Worm (Caenorhabditis elegans): ENCODE measurements around the gene F10C2.5.

Gene F10C2.5

DNA sequence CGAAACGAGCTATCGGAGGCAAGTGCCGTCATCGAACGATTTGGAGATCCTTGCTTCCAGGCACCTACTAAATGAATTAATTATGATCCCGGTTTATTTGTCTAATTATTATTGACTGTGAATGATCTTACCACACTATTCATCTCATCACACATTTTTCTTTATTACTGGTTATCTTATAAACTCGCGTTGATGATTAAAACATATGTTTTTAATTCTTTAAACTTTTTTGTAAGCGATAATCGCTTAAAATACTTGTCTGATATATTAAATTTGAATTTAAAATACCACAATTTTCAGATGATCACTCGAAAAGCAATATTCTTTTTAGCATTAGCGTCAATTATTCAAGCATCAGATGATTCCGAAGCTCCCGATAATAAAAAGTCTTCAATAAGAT, at the start of gene F10C2.5:
TSS of gene F10C2.5 (plus strand) at position 301 of the 400 bp plus-strand sequence.
- no peak for TF ChIP-seq ham-2 (GFP tag; optimal IDR thresholded peaks at IDR 0.05)
- no peak for TF ChIP-seq elt-1 (tag; optimal IDR thresholded peaks at IDR 0.05; ENCODE audit: borderline replicate concordance, insufficient read depth)
- TF ChIP-seq ceh-43 (GFP tag; optimal IDR thresholded peaks at IDR 0.05) = no peak
- TF ChIP-seq unc-39 (tag; optimal IDR thresholded peaks at IDR 0.05) = no peak
- TF ChIP-seq tbx-8 (GFP tag; optimal IDR thresholded peaks at IDR 0.05) = no peak
- TF ChIP-seq unc-120 (tag; optimal IDR thresholded peaks at IDR 0.05; ENCODE audit: poor library complexity, severe bottlenecking) = no peak
- no peak for TF ChIP-seq nhr-76 (tag; optimal IDR thresholded peaks at IDR 0.05)
- no peak for TF ChIP-seq blmp-1 (tag; optimal IDR thresholded peaks at IDR 0.05)

ce11 chrV:11995862-11996261, 49.4 kb upstream of the F10C2.5 start, which contains the start of gene C52E4.12:
TSS of gene C52E4.12 (plus strand) at chrV:11996162.
- TF ChIP-seq lin-32 (GFP tag; optimal IDR thresholded peaks at IDR 0.05) = no peak
- TF ChIP-seq nhr-237 (tag; optimal IDR thresholded peaks at IDR 0.05) = no peak
- TF ChIP-seq lin-13 (tag; optimal IDR thresholded peaks at IDR 0.05) = no peak
- no peak for TF ChIP-seq snpc-4 (tag; optimal IDR thresholded peaks at IDR 0.05)
- TF ChIP-seq hlh-1 (tag; optimal IDR thresholded peaks at IDR 0.05) = no peak
- TF ChIP-seq mep-1 (tag; optimal IDR thresholded peaks at IDR 0.05) = no peak
- TF ChIP-seq drap-1 (GFP tag; optimal IDR thresholded peaks at IDR 0.05) = no peak
- TF ChIP-seq zip-8 (tag; optimal IDR thresholded peaks at IDR 0.05) = no peak
- no peak for TF ChIP-seq nhr-28 (tag; optimal IDR thresholded peaks at IDR 0.05)
- TF ChIP-seq flh-1 (GFP tag; optimal IDR thresholded peaks at IDR 0.05) = no peak
- TF ChIP-seq ceh-43 (GFP tag; optimal IDR thresholded peaks at IDR 0.05) = no peak
- TF ChIP-seq ceh-83 (GFP tag; optimal IDR thresholded peaks at IDR 0.05) = no peak
- no peak for TF ChIP-seq blmp-1 (tag; optimal IDR thresholded peaks at IDR 0.05)
- TF ChIP-seq mab-5 (tag; optimal IDR thresholded peaks at IDR 0.05) = no peak
- TF ChIP-seq ztf-11 (tag; optimal IDR thresholded peaks at IDR 0.05) = no peak

- TF ChIP-seq tbx-8 (GFP tag; optimal IDR thresholded peaks at IDR 0.05) = no peak
- no peak for TF ChIP-seq M03D4.4 (tag; optimal IDR thresholded peaks at IDR 0.05)
- no peak for TF ChIP-seq blmp-1 (tag; optimal IDR thresholded peaks at IDR 0.05)
- no peak for TF ChIP-seq sptf-1 (tag; optimal IDR thresholded peaks at IDR 0.05)
- no peak for TF ChIP-seq mep-1 (tag; optimal IDR thresholded peaks at IDR 0.05)
- TF ChIP-seq elt-1 (tag; optimal IDR thresholded peaks at IDR 0.05; ENCODE audit: borderline replicate concordance, insufficient read depth) = no peak
- no peak for TF ChIP-seq elt-3 (tag; optimal IDR thresholded peaks at IDR 0.05)
- no peak for TF ChIP-seq lin-13 (tag; optimal IDR thresholded peaks at IDR 0.05)
- TF ChIP-seq ceh-43 (GFP tag; optimal IDR thresholded peaks at IDR 0.05) = no peak
- no peak for TF ChIP-seq bed-3 (GFP tag; optimal IDR thresholded peaks at IDR 0.05)
- no peak for TF ChIP-seq snpc-4 (tag; optimal IDR thresholded peaks at IDR 0.05)
- TF ChIP-seq ham-2 (GFP tag; optimal IDR thresholded peaks at IDR 0.05) = no peak
- no peak for TF ChIP-seq zip-8 (tag; optimal IDR thresholded peaks at IDR 0.05)
- TF ChIP-seq unc-62 (GFP tag; optimal IDR thresholded peaks at IDR 0.05) = no peak
- TF ChIP-seq lsy-2 (tag; optimal IDR thresholded peaks at IDR 0.05) = no peak
- no peak for TF ChIP-seq nhr-2 (tag; optimal IDR thresholded peaks at IDR 0.05)
These were observed 47.8 kb upstream of the F10C2.5 start for ce11 chrV:11997403-11997802.

DNA sequence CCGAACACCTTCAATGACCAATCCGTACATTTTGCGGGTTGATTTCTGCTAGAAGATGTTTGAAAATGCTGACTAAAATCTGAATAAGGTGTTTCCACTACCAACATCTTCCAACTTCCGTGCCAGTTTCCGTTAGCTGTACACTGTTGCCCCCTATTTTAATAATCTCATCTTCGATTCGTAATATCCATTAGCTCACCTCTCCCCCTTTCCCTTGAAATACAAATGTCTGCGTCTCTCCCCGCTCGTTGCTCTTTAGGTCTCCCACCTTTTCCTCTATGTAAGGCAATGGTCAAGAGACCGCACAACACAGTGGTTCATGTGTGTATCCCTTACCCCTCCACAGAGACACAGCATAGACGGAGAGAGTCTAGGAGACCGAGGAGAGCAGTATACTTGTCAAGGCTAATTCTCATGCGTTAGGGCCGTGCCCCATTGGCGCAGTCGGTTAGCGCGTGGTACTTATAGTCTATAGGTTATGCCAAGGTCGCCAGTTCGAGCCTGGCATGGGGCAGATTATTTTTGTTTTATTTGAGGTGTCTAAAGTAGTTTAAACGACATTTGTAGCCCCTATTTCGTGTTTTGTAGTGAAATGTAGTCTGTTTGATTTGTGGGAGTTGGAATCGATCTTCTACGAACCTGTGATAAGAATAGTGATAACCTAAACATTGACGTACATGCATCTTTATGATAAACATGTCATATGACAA, 43.3 kb upstream of the F10C2.5 start, which contains the start of gene gcy-33:
TSS of gene gcy-33 (minus strand) at position 51 of the 710 bp plus-strand sequence.
- TF ChIP-seq nhr-2 (tag; optimal IDR thresholded peaks at IDR 0.05) (no peak), ztf-11 (tag; optimal IDR thresholded peaks at IDR 0.05) (peak; percentile 64), unc-39 (tag; optimal IDR thresholded peaks at IDR 0.05) (peak; percentile 55), nhr-76 (tag; optimal IDR thresholded peaks at IDR 0.05) (no peak), sptf-1 (tag; optimal IDR thresholded peaks at IDR 0.05) (peak; percentile 98), M03D4.4 (tag; optimal IDR thresholded peaks at IDR 0.05) (peak; percentile 97), ceh-43 (GFP tag; optimal IDR thresholded peaks at IDR 0.05) (peak; percentile 93), lsy-2 (tag; optimal IDR thresholded peaks at IDR 0.05) (peak; percentile 46), drap-1 (GFP tag; optimal IDR thresholded peaks at IDR 0.05) (peak; percentile 98), nhr-237 (tag; optimal IDR thresholded peaks at IDR 0.05) (peak; percentile 72), ham-2 (GFP tag; optimal IDR thresholded peaks at IDR 0.05) (peak; percentile 97), lin-32 (GFP tag; optimal IDR thresholded peaks at IDR 0.05) (peak; percentile 95), nhr-28 (tag; optimal IDR thresholded peaks at IDR 0.05) (peak; percentile 59), ceh-39 (tag; optimal IDR thresholded peaks at IDR 0.05) (peak; percentile 64), ceh-83 (GFP tag; optimal IDR thresholded peaks at IDR 0.05) (peak; percentile 96), flh-1 (GFP tag; optimal IDR thresholded peaks at IDR 0.05) (peak; percentile 85), bed-3 (GFP tag; optimal IDR thresholded peaks at IDR 0.05) (peak; percentile 87), hlh-1 (tag; optimal IDR thresholded peaks at IDR 0.05) (peak; percentile 16), mep-1 (tag; optimal IDR thresholded peaks at IDR 0.05) (peak; percentile 83), ces-1 (GFP tag; optimal IDR thresholded peaks at IDR 0.05) (peak; percentile 71), nhr-12 (tag; optimal IDR thresholded peaks at IDR 0.05) (peak; percentile 83), snpc-4 (tag; optimal IDR thresholded peaks at IDR 0.05) (no peak), sem-2 (GFP tag; optimal IDR thresholded peaks at IDR 0.05) (peak; percentile 95), unc-62 (GFP tag; optimal IDR thresholded peaks at IDR 0.05) (peak; percentile 72), tbx-8 (GFP tag; optimal IDR thresholded peaks at IDR 0.05) (peak; percentile 87), zip-8 (tag; optimal IDR thresholded peaks at IDR 0.05) (no peak), pha-4 (tag; optimal IDR thresholded peaks at IDR 0.05) (peak; percentile 74), lin-13 (tag; optimal IDR thresholded peaks at IDR 0.05) (peak; percentile 78), unc-120 (tag; optimal IDR thresholded peaks at IDR 0.05; ENCODE audit: poor library complexity, severe bottlenecking) (peak; percentile 90), elt-3 (tag; optimal IDR thresholded peaks at IDR 0.05) (peak; percentile 11), mab-5 (tag; optimal IDR thresholded peaks at IDR 0.05) (no peak), elt-1 (tag; optimal IDR thresholded peaks at IDR 0.05; ENCODE audit: borderline replicate concordance, insufficient read depth) (peak; percentile 10), mls-2 (tag; optimal IDR thresholded peaks at IDR 0.05) (peak; percentile 99), blmp-1 (tag; optimal IDR thresholded peaks at IDR 0.05) (peak; percentile 62), cnd-1 (tag; optimal IDR thresholded peaks at IDR 0.05) (peak; percentile 98)

All from whole organism, mixed stage, embryonic.